Worm (Caenorhabditis elegans): Measurements from ENCODE around the gene clec-151.

Gene clec-151

DNA sequence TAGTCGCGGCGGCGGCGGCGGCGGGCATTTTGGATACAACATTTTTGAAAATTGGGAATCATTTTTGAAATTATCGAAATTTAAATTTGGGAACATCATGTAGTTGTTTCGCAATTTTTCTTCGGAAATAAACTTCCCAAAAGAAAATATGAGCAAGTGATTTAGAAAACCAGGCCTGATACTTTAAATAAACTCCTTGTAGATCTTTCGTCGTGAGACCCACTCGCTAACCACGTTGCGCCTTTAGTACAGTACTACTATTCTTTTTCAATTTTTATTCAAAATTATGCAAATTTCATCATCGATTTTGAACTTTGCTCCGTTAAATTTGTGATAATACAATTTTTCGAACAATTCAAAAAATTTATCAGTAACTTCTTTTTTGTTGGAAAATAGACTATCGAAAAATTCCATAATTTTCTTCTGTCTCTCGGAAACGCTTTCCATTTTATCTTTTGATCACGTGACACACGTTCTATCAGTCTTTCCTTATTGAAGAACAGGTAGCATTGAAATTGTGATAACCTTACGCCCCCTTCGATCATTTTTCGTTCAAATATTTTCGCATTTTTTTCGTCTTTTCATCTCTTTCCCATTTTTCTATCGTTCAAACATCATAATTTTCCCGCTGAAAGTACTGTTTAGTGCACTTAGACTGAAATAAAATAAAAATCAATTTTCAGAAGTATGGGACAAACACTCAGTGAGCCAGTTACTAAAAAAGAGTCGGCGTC lies 21.7 kb downstream of the clec-151 start, which contains the start of gene ppm-2 (continued):
- TF ChIP-seq lin-35 (GFP tag; optimal IDR thresholded peaks at IDR 0.05) (no peak), dox-1 (GFP tag; IDR thresholded peaks at IDR 0.05) (no peak), ztf-26 (tag; optimal IDR thresholded peaks at IDR 0.05) (no peak), hsf-1 (GFP tag; IDR thresholded peaks at IDR 0.05) (no peak), madf-10 (tag; optimal IDR thresholded peaks at IDR 0.05) (no peak), rpc-1 (optimal IDR thresholded peaks at IDR 0.05) (no peak), rpc-1 (tag; optimal IDR thresholded peaks at IDR 0.05) (no peak), fkh-3 (tag; optimal IDR thresholded peaks at IDR 0.05) (no peak), sptf-2 (GFP tag; optimal IDR thresholded peaks at IDR 0.05) (no peak), dpff-1 (tag; optimal IDR thresholded peaks at IDR 0.05) (no peak), ets-4 (GFP tag; optimal IDR thresholded peaks at IDR 0.05) (no peak), B0336.3 (GFP tag; IDR thresholded peaks at IDR 0.05) (no peak), ceh-40 (GFP tag; IDR thresholded peaks at IDR 0.05) (no peak), lsy-27 (tag; optimal IDR thresholded peaks at IDR 0.05; ENCODE audit: borderline replicate concordance, insufficient read depth) (no peak), egrh-3 (GFP tag; IDR thresholded peaks at IDR 0.05) (no peak), lir-1 (GFP tag; conservative IDR thresholded peaks at IDR 0.05) (no peak), ztf-3 (GFP tag; optimal IDR thresholded peaks at IDR 0.05) (no peak), pha-4 (tag; optimal IDR thresholded peaks at IDR 0.05) (no peak), mel-28 (tag; optimal IDR thresholded peaks at IDR 0.05; ENCODE audit: borderline replicate concordance) (no peak), mxl-1 (tag; optimal IDR thresholded peaks at IDR 0.05) (no peak), F23B12.7 (tag; optimal IDR thresholded peaks at IDR 0.05; ENCODE audit: insufficient read depth) (no peak), atf-7 (tag; optimal IDR thresholded peaks at IDR 0.05) (peak; percentile 20), nhr-179 (tag; optimal IDR thresholded peaks at IDR 0.05) (no peak), Y53G8AR.9 (GFP tag; conservative IDR thresholded peaks at IDR 0.05) (no peak), madf-3 (GFP tag; IDR thresholded peaks at IDR 0.05) (0 out of 2 replicates have a peak, but pooled peaks have one; percentile 2), unc-62 (GFP tag; optimal IDR thresholded peaks at IDR 0.05) (no peak), nhr-27 (tag; optimal IDR thresholded peaks at IDR 0.05) (no peak), akir-1 (GFP tag; optimal IDR thresholded peaks at IDR 0.05) (no peak), zim-3 (tag; optimal IDR thresholded peaks at IDR 0.05) (no peak), F57A8.1 (GFP tag; optimal IDR thresholded peaks at IDR 0.05) (no peak), F52B5.7 (tag; optimal IDR thresholded peaks at IDR 0.05) (no peak), ztf-6 (GFP tag; IDR thresholded peaks at IDR 0.05) (no peak), lin-40 (tag; optimal IDR thresholded peaks at IDR 0.05) (no peak), F22D6.2 (tag; optimal IDR thresholded peaks at IDR 0.05) (no peak), attf-6 (GFP tag; IDR thresholded peaks at IDR 0.05) (no peak), mcd-1 (GFP tag; IDR thresholded peaks at IDR 0.05) (0 out of 2 replicates have a peak, but pooled peaks have one; percentile 13), ztf-25 (GFP tag; IDR thresholded peaks at IDR 0.05) (no peak), F55B11.4 (tag; optimal IDR thresholded peaks at IDR 0.05; ENCODE audit: borderline replicate concordance, insufficient read depth) (no peak), F39B2.1 (GFP tag; IDR thresholded peaks at IDR 0.05) (no peak), xnd-1 (tag; optimal IDR thresholded peaks at IDR 0.05) (peak; percentile 97), lag-1 (GFP tag; IDR thresholded peaks at IDR 0.05) (no peak), F37B4.10 (GFP tag; IDR thresholded peaks at IDR 0.05) (no peak), C17E4.6 (GFP tag; IDR thresholded peaks at IDR 0.05) (no peak), aptf-2 (GFP tag; conservative IDR thresholded peaks at IDR 0.05) (0 out of 2 replicates have a peak, but pooled peaks have one; percentile 59), hmg-1.2 (GFP tag; IDR thresholded peaks at IDR 0.05) (peak; percentile 17; the same call in 1 of the 2 replicates), attf-3 (GFP tag; conservative IDR thresholded peaks at IDR 0.05) (no peak), ceh-79 (tag; optimal IDR thresholded peaks at IDR 0.05) (no peak), tbx-9 (tag; optimal IDR thresholded peaks at IDR 0.05; ENCODE audit: borderline replicate concordance) (no peak), ztf-18 (tag; optimal IDR thresholded peaks at IDR 0.05) (no peak)

Measured in whole organism, young adult.